Worm (Caenorhabditis elegans) whole organism, young adult: ENCODE data around the gene erh-1.

Experiments
- B0336.3 ChIP-seq: fragments of 200-800 bp; sonication (Bioruptor generic); IDR thresholded peaks from 2 replicates; pipeline ENCODE4 v1.3.6; 2022; ENCODE audit warnings: missing genetic modification characterization, missing compliant biosample characterization
- D2030.7 ChIP-seq: fragments of 200-800 bp; sonication (Bioruptor generic); IDR thresholded peaks from 2 replicates; pipeline ENCODE4 v1.3.6; 2022; ENCODE audit warnings: missing genetic modification reagents, missing genetic modification characterization, missing compliant biosample characterization
- F10E7.11 ChIP-seq: sonication (generic microtip); optimal IDR thresholded peaks from 2 replicates; lab custom pipeline; 2017; ENCODE audit warnings: mild to moderate bottlenecking, missing genetic modification characterization, moderate library complexity, missing compliant biosample characterization
- F39B2.1 ChIP-seq: fragments of 200-800 bp; sonication (Bioruptor generic); IDR thresholded peaks from 2 replicates; pipeline ENCODE4 v1.3.6; 2022; ENCODE audit warnings: missing genetic modification reagents, missing genetic modification characterization, missing compliant biosample characterization
- Y53G8AR.9 ChIP-seq: fragments of 200-800 bp; sonication (Bioruptor generic); conservative IDR thresholded peaks from 2 replicates; pipeline ENCODE4 v1.3.6; 2022; ENCODE audit warnings: missing genetic modification reagents, missing genetic modification characterization, missing compliant biosample characterization
- Y67H2A.10 ChIP-seq: fragments of 200-800 bp; sonication (Bioruptor generic); conservative IDR thresholded peaks from 2 replicates; pipeline ENCODE4 v1.3.6; 2022; ENCODE audit warnings: missing genetic modification reagents, missing genetic modification characterization, missing compliant biosample characterization
- attf-3 ChIP-seq: fragments of 200-800 bp; sonication (Bioruptor generic); conservative IDR thresholded peaks from 2 replicates; pipeline ENCODE4 v1.3.6; 2022; ENCODE audit warnings: missing genetic modification reagents, missing genetic modification characterization, missing compliant biosample characterization
- attf-5 ChIP-seq: fragments of 200-800 bp; sonication (Bioruptor generic); optimal IDR thresholded peaks from 2 replicates; lab custom pipeline; 2018; ENCODE audit warnings: mild to moderate bottlenecking, missing genetic modification characterization, missing compliant biosample characterization
- attf-6 ChIP-seq: fragments of 200-800 bp; sonication (Bioruptor generic); IDR thresholded peaks from 2 replicates; pipeline ENCODE4 v1.3.6; 2022; ENCODE audit warnings: missing genetic modification reagents, missing genetic modification characterization, missing compliant biosample characterization
- bed-2 ChIP-seq: fragments of 200-800 bp; sonication (Bioruptor generic); IDR thresholded peaks from 2 replicates; pipeline ENCODE4 v1.3.6; 2022; ENCODE audit warnings: missing genetic modification reagents, missing genetic modification characterization, missing compliant biosample characterization
- ceh-40 ChIP-seq: fragments of 200-800 bp; sonication (Bioruptor generic); IDR thresholded peaks from 2 replicates; pipeline ENCODE4 v1.3.6; 2022; ENCODE audit warnings: missing genetic modification characterization, missing compliant biosample characterization
- ceh-58 ChIP-seq: fragments of 200-800 bp; sonication (Bioruptor generic); IDR thresholded peaks from 2 replicates; pipeline ENCODE4 v1.3.6; 2022; ENCODE audit warnings: missing genetic modification characterization, missing compliant biosample characterization
- ceh-79 ChIP-seq: sonication (generic microtip); optimal IDR thresholded peaks from 2 replicates; lab custom pipeline; 2017; ENCODE audit warnings: mild to moderate bottlenecking, missing genetic modification characterization, missing compliant biosample characterization
- dox-1 ChIP-seq: fragments of 200-800 bp; sonication (Bioruptor generic); IDR thresholded peaks from 2 replicates; pipeline ENCODE4 v1.3.6; 2022; ENCODE audit warnings: missing genetic modification reagents, missing genetic modification characterization, missing compliant biosample characterization
- dpff-1 ChIP-seq: sonication (generic microtip); optimal IDR thresholded peaks from 2 replicates; lab custom pipeline; 2017; ENCODE audit warnings: mild to moderate bottlenecking, missing genetic modification characterization, missing compliant biosample characterization
- efl-1 ChIP-seq: fragments of 150-350 bp; optimal IDR thresholded peaks from 2 replicates; lab custom pipeline; 2014; ENCODE audit warnings: missing biosample characterization, missing genetic modification reagents, missing genetic modification characterization
- hmg-1.2 ChIP-seq: fragments of 200-800 bp; sonication (Bioruptor generic); IDR thresholded peaks from 2 replicates; pipeline ENCODE4 v1.3.6; 2022; ENCODE audit warnings: missing genetic modification reagents, missing genetic modification characterization, missing compliant biosample characterization
- hsf-1 ChIP-seq: fragments of 200-800 bp; sonication (Bioruptor generic); IDR thresholded peaks from 2 replicates; pipeline ENCODE4 v1.3.6; 2022; ENCODE audit warnings: missing genetic modification reagents, missing genetic modification characterization, missing compliant biosample characterization
- lin-26 ChIP-seq: fragments of 200-800 bp; sonication (Bioruptor generic); IDR thresholded peaks from 2 replicates; pipeline ENCODE4 v1.3.6; 2022; ENCODE audit warnings: missing genetic modification reagents, missing genetic modification characterization, missing compliant biosample characterization
- lin-40 ChIP-seq: sonication (generic microtip); optimal IDR thresholded peaks from 2 replicates; lab custom pipeline; 2016; ENCODE audit warnings: missing genetic modification characterization, mild to moderate bottlenecking, missing compliant biosample characterization, missing genotype, missing genetic modification reagents
- lsl-1 ChIP-seq: fragments of 200-800 bp; sonication (Bioruptor generic); optimal IDR thresholded peaks from 2 replicates; lab custom pipeline; 2018; ENCODE audit warnings: mild to moderate bottlenecking, missing genetic modification characterization, moderate library complexity, missing compliant biosample characterization
- madf-10 ChIP-seq: sonication (generic microtip); optimal IDR thresholded peaks from 2 replicates; lab custom pipeline; 2016; ENCODE audit warnings: mild to moderate bottlenecking, missing genetic modification characterization, missing compliant biosample characterization
- madf-6 ChIP-seq: fragments of 200-800 bp; sonication (Bioruptor generic); IDR thresholded peaks from 2 replicates; pipeline ENCODE4 v1.3.6; 2022; ENCODE audit warnings: missing genetic modification reagents, missing genetic modification characterization, missing compliant biosample characterization
- madf-8 ChIP-seq: fragments of 200-800 bp; sonication (Bioruptor generic); conservative IDR thresholded peaks from 2 replicates; pipeline ENCODE4 v1.3.6; 2022; ENCODE audit warnings: missing genetic modification reagents, missing genetic modification characterization, missing compliant biosample characterization
- nhr-27 ChIP-seq: fragments of 200-800 bp; sonication (Bioruptor generic); optimal IDR thresholded peaks from 2 replicates; lab custom pipeline; 2018; ENCODE audit warnings: mild to moderate bottlenecking, missing genetic modification characterization, moderate library complexity, missing compliant biosample characterization
- nhr-80 ChIP-seq: sonication (generic microtip); optimal IDR thresholded peaks from 2 replicates; lab custom pipeline; 2016; ENCODE audit warnings: missing genetic modification characterization, missing compliant biosample characterization
- repo-1 ChIP-seq: sonication (generic microtip); optimal IDR thresholded peaks from 2 replicates; lab custom pipeline; 2017; ENCODE audit warnings: mild to moderate bottlenecking, missing genetic modification characterization, missing compliant biosample characterization
- sdz-38 ChIP-seq: sonication (generic microtip); optimal IDR thresholded peaks from 2 replicates; lab custom pipeline; 2016; ENCODE audit warnings: missing genotype, missing genetic modification characterization, missing compliant biosample characterization
- snpc-3.4 ChIP-seq: sonication (generic microtip); optimal IDR thresholded peaks from 2 replicates; lab custom pipeline; 2017; ENCODE audit warnings: missing genetic modification characterization, mild to moderate bottlenecking, missing compliant biosample characterization, antibody characterized with exemption, moderate library complexity, missing genotype, missing genetic modification reagents
- tbp1 ChIP-seq: fragments of 200-800 bp; sonication (Bioruptor generic); optimal IDR thresholded peaks from 2 replicates; lab custom pipeline; 2018; ENCODE audit warnings: mild to moderate bottlenecking, missing genetic modification characterization, missing compliant biosample characterization
- xnd-1 ChIP-seq: sonication (generic microtip); optimal IDR thresholded peaks from 2 replicates; lab custom pipeline; 2016; ENCODE audit warnings: missing genotype, missing genetic modification reagents, missing genetic modification characterization, missing compliant biosample characterization

erh-1 gene

ce11 chrV:10578938-10579337, at the start of gene erh-1, which contains the start of gene lpd-9 (continued):
- TF ChIP-seq ceh-79 (tag; lab: Kevin White, UChicago) (no peak), madf-8 (GFP tag; lab: Robert Waterston, UW) (peak; percentile 40; the same call in 1 of the 2 replicates), snpc-3.4 (tag; lab: Kevin White, UChicago) (peak; percentile 73), lin-26 (no peak), B0336.3 (peak; percentile 81), dox-1 (GFP tag; lab: Robert Waterston, UW) (peak; percentile 83; the same call in 1 of the 2 replicates), ceh-40 (no peak), xnd-1 (tag; lab: Kevin White, UChicago) (peak; percentile 41), attf-3 (GFP tag; lab: Robert Waterston, UW) (peak; percentile 44; the same call in 1 of the 2 replicates), tbp1 (GFP tag; lab: Kevin White, UChicago) (peak; percentile 52), attf-6 (0 out of 2 replicates have a peak, but pooled peaks have one; percentile 38), hsf-1 (GFP tag; lab: Robert Waterston, UW) (no peak), F39B2.1 (GFP tag; lab: Robert Waterston, UW) (no peak), lin-40 (tag; lab: Kevin White, UChicago) (peak; percentile 81), dpff-1 (tag; lab: Kevin White, UChicago) (no peak), D2030.7 (GFP tag; lab: Robert Waterston, UW) (peak; percentile 43; the same call in 1 of the 2 replicates), nhr-80 (tag; lab: Kevin White, UChicago) (peak; percentile 46), attf-5 (GFP tag; lab: Kevin White, UChicago) (peak; percentile 50), Y53G8AR.9 (GFP tag; lab: Robert Waterston, UW) (peak; percentile 87), bed-2 (GFP tag; lab: Robert Waterston, UW) (no peak), Y67H2A.10 (GFP tag; lab: Robert Waterston, UW) (no peak), nhr-27 (tag; lab: Kevin White, UChicago) (no peak)
- TF ChIP-seq, all 124 proteins: peak for 42

ce11 chrV:10615496-10615895, 36.6 kb upstream of the erh-1 start, which contains the start of gene H09F14.1:
Gene H09F14.1 (minus strand): TSS chrV:10615596.
- TF ChIP-seq sdz-38 (tag; lab: Kevin White, UChicago) (no peak), ceh-58 (no peak)

DNA sequence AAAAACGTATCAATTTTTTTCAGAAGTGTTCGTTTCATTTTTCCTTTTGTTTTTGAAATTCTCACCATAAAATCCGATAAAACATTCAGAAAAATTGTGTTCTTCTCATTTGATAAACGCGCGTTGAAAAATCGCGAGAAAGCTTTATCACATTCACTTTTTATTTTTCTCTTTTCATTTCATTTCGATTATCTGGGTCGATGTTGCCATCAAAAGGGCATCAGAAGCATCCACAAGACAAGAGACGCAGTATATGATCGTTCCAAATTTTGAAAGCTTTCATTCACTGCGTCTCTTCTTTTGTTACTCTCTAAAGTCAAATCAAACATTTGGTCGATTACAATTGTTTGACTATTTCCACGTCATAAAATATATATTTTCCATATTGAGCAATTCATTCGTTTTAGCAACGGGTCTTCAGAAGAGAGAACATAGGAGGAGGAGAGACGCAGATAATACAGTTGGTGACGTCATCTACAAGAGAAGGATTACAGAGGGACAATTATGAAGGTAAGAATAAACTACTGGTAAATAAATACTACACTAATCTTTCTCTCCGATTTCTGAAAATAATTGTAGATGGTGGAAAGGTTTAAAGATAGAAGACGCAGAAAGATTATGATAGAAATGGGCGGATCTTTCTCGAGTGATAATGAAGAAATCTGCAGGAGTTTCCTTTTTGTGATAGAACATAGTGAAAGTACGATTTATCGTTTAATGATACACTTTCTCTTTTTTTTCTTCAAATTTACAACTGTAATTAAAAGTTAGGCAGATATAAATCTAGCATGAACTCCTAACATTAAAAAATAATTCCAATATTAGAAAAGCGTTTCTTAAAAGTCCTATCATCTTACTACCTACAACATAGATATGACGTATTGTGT, 23.4 kb upstream of the erh-1 start, which contains the start of gene H27A22.1:
TSS of gene H27A22.1 (plus strand) at position 505 of the 887 bp plus-strand sequence.
- TF ChIP-seq hmg-1.2: peak; percentile 56; the same call in 1 of the 2 replicates
- TF ChIP-seq F10E7.11 (tag; lab: Kevin White, UChicago): no peak

- TF ChIP-seq attf-3 (GFP tag; lab: Robert Waterston, UW) (peak; percentile 75), repo-1 (no peak)
These were observed 19.8 kb upstream of the erh-1 start, which contains the start of gene scpl-4 for ce11 chrV:10598670-10599154. Gene scpl-4 (plus strand): TSS chrV:10599104.

DNA sequence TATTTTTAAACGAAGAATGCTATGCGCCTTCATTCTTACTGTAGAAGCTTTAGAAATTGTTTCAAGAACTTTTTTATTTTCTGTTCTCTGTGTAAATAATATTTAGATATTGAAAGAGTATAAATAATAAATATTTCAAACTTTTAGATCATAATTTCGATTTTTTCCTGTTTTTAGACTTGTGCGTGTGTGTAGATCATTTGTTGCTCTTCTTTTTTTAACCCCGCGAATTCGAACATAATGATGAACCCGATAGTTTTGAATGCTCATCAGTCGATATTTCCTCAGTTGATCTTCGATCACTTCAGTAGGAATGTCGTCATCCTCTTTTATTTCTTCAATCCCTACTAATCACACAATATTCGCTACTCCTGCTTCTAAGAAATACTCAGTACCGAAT, 18.3 kb upstream of the erh-1 start, which contains the start of gene T21C9.13:
TSS of gene T21C9.13 (plus strand) at position 33 of the 400 bp plus-strand sequence.
- TF ChIP-seq xnd-1 (tag; lab: Kevin White, UChicago): peak; percentile 10
- TF ChIP-seq madf-6 (GFP tag; lab: Robert Waterston, UW): peak; percentile 60; the same call in 1 of the 2 replicates
- no peak for TF ChIP-seq madf-10 (tag; lab: Kevin White, UChicago)
- TF ChIP-seq sdz-38 (tag; lab: Kevin White, UChicago): no peak
- TF ChIP-seq efl-1 (GFP tag; lab: Kevin White, UChicago): peak; percentile 55
- TF ChIP-seq lsl-1 (GFP tag; lab: Kevin White, UChicago): peak; percentile 45
